Worm (Caenorhabditis elegans) whole organism, L4 larva: ENCODE measurements around the gene T13A10.64.

ENCODE experiments used
- F37D6.2 ChIP-seq: sonication (generic microtip); optimal IDR thresholded peaks from 2 replicates; lab custom pipeline; 2016; ENCODE audit warnings: mild to moderate bottlenecking, missing genetic modification characterization, missing compliant biosample characterization
- F44E2.7 ChIP-seq: fragments of 200-800 bp; sonication (Bioruptor generic); IDR thresholded peaks from 2 replicates; pipeline ENCODE4 v2.1.2; 2022; ENCODE audit warnings: missing genetic modification characterization, missing compliant biosample characterization
- T20F7.1 ChIP-seq: fragments of 200-800 bp; sonication (Bioruptor generic); optimal IDR thresholded peaks from 2 replicates; lab custom pipeline; 2018; ENCODE audit warnings: mild to moderate bottlenecking, missing genetic modification characterization, missing compliant biosample characterization
- Y105C5A.15 ChIP-seq: fragments of 200-800 bp; sonication (Bioruptor generic); IDR thresholded peaks from 2 replicates; pipeline ENCODE4 v1.3.6; 2022; ENCODE audit warnings: missing genetic modification characterization, missing compliant biosample characterization
- Y5F2A.4 ChIP-seq: fragments of 200-800 bp; sonication (Bioruptor generic); optimal IDR thresholded peaks from 2 replicates; lab custom pipeline; 2018; ENCODE audit warnings: mild to moderate bottlenecking, missing genetic modification characterization, missing compliant biosample characterization
- ZK337.2 ChIP-seq: fragments of 200-800 bp; sonication (Bioruptor generic); IDR thresholded peaks from 2 replicates; pipeline ENCODE4 v1.3.6; 2022; ENCODE audit warnings: missing genetic modification reagents, missing genetic modification characterization, missing compliant biosample characterization
- ZK546.5 ChIP-seq, 2 experiments: sonication (generic microtip); optimal IDR thresholded peaks; 2 replicates each; lab custom pipeline; 2017; ENCODE audit warnings: missing biosample characterization in 2 of 2, missing genetic modification characterization in 2 of 2
- arid-1 ChIP-seq: fragments of 200-800 bp; sonication (Bioruptor generic); conservative IDR thresholded peaks from 2 replicates; pipeline ENCODE4 v1.3.6; 2022; ENCODE audit warnings: missing genetic modification reagents, missing genetic modification characterization, missing compliant biosample characterization
- attf-4 ChIP-seq: sonication (generic microtip); optimal IDR thresholded peaks from 3 replicates; lab custom pipeline; 2017; ENCODE audit warnings: missing biosample characterization, missing genetic modification characterization
- ceh-28 ChIP-seq: fragments of 150-350 bp; optimal IDR thresholded peaks from 2 replicates; lab custom pipeline; 2014; ENCODE audit warnings: missing biosample characterization, missing genetic modification reagents, missing genetic modification characterization
- ceh-44 ChIP-seq: fragments of 200-800 bp; sonication (Bioruptor generic); IDR thresholded peaks from 2 replicates; pipeline ENCODE4 v1.3.6; 2022; ENCODE audit warnings: missing genetic modification reagents, missing genetic modification characterization, missing compliant biosample characterization
- ceh-62 ChIP-seq: sonication (generic microtip); optimal IDR thresholded peaks from 2 replicates; lab custom pipeline; 2017; ENCODE audit warnings: missing biosample characterization, missing genetic modification characterization
- ctbp-1 ChIP-seq: fragments of 200-800 bp; sonication (Bioruptor generic); IDR thresholded peaks from 2 replicates; pipeline ENCODE4 v1.3.6; 2022; ENCODE audit warnings: missing genetic modification reagents, missing genetic modification characterization, missing compliant biosample characterization
- daf-8 ChIP-seq: fragments of 200-800 bp; sonication (Bioruptor generic); IDR thresholded peaks from 2 replicates; pipeline ENCODE4 v1.3.6; 2022; ENCODE audit warnings: missing genetic modification characterization, missing compliant biosample characterization
- dmd-6 ChIP-seq: fragments of 200-800 bp; sonication (Bioruptor generic); IDR thresholded peaks from 2 replicates; pipeline ENCODE4 v1.3.6; 2022; ENCODE audit warnings: missing genetic modification reagents, missing genetic modification characterization, missing compliant biosample characterization
- dmd-8 ChIP-seq: fragments of 200-800 bp; sonication (Bioruptor generic); IDR thresholded peaks from 2 replicates; pipeline ENCODE4 v1.3.6; 2022; ENCODE audit warnings: missing genetic modification characterization, missing compliant biosample characterization
- duxl-1 ChIP-seq: sonication (generic microtip); optimal IDR thresholded peaks from 2 replicates; lab custom pipeline; 2016; ENCODE audit warnings: mild to moderate bottlenecking, missing genetic modification characterization, moderate library complexity, missing compliant biosample characterization; ENCODE audit not compliant: poor library complexity
- dve-1 ChIP-seq: sonication (generic microtip); optimal IDR thresholded peaks from 2 replicates; lab custom pipeline; 2017; ENCODE audit warnings: antibody characterized with exemption, mild to moderate bottlenecking, missing genetic modification characterization, missing compliant biosample characterization; ENCODE audit not compliant: insufficient read depth
- egl-27 ChIP-seq: sonication (generic microtip); optimal IDR thresholded peaks from 3 replicates; lab custom pipeline; 2017; ENCODE audit warnings: missing biosample characterization, missing genetic modification reagents, missing genetic modification characterization
- fos-1 ChIP-seq: fragments of 150-350 bp; optimal IDR thresholded peaks from 2 replicates; lab custom pipeline; 2014; ENCODE audit warnings: missing biosample characterization, missing genetic modification characterization
- gei-8 ChIP-seq: fragments of 200-800 bp; sonication (Bioruptor generic); optimal IDR thresholded peaks from 2 replicates; lab custom pipeline; 2018; ENCODE audit warnings: mild to moderate bottlenecking, missing genetic modification characterization, missing compliant biosample characterization
- hlh-30 ChIP-seq: sonication (generic microtip); optimal IDR thresholded peaks from 2 replicates; lab custom pipeline; 2017; ENCODE audit warnings: antibody characterized with exemption, mild to moderate bottlenecking, missing genetic modification characterization, missing compliant biosample characterization; ENCODE audit not compliant: insufficient read depth
- hmg-1.1 ChIP-seq: fragments of 200-800 bp; sonication (Bioruptor generic); IDR thresholded peaks from 2 replicates; pipeline ENCODE4 v1.3.6; 2022; ENCODE audit warnings: missing genetic modification reagents, missing genetic modification characterization, missing compliant biosample characterization
- jun-1 ChIP-seq: fragments of 150-350 bp; optimal IDR thresholded peaks from 2 replicates; lab custom pipeline; 2014; ENCODE audit warnings: missing biosample characterization, missing genetic modification reagents, missing genetic modification characterization
- lin-29 ChIP-seq: fragments of 200-800 bp; sonication (Bioruptor generic); IDR thresholded peaks from 2 replicates; pipeline ENCODE4 v1.3.6; 2022; ENCODE audit warnings: missing genetic modification reagents, missing genetic modification characterization, missing compliant biosample characterization
- lin-38 ChIP-seq: fragments of 200-800 bp; sonication (Bioruptor generic); IDR thresholded peaks from 2 replicates; pipeline ENCODE4 v1.3.6; 2022; ENCODE audit warnings: missing genetic modification reagents, missing genetic modification characterization, missing compliant biosample characterization
- lin-39 ChIP-seq: fragments of 150-350 bp; optimal IDR thresholded peaks from 2 replicates; lab custom pipeline; 2014; ENCODE audit warnings: missing biosample characterization, missing genetic modification reagents, missing genetic modification characterization
- lir-3 ChIP-seq: sonication (generic microtip); optimal IDR thresholded peaks from 2 replicates; lab custom pipeline; 2016; ENCODE audit warnings: mild to moderate bottlenecking, missing genetic modification characterization, missing compliant biosample characterization
- madf-9 ChIP-seq: fragments of 200-800 bp; sonication (Bioruptor generic); conservative IDR thresholded peaks from 2 replicates; pipeline ENCODE4 v1.3.6; 2022; ENCODE audit warnings: missing genetic modification reagents, missing genetic modification characterization, missing compliant biosample characterization
- mxl-2 ChIP-seq: fragments of 200-800 bp; sonication (Bioruptor generic); conservative IDR thresholded peaks from 2 replicates; pipeline ENCODE4 v1.3.6; 2022; ENCODE audit warnings: missing genetic modification reagents, missing genetic modification characterization, missing compliant biosample characterization
- mxl-3 ChIP-seq: fragments of 200-800 bp; sonication (Bioruptor generic); optimal IDR thresholded peaks from 2 replicates; lab custom pipeline; 2018; ENCODE audit warnings: mild to moderate bottlenecking, missing genetic modification characterization, missing compliant biosample characterization
- nhr-11 ChIP-seq: fragments of 150-350 bp; optimal IDR thresholded peaks from 2 replicates; lab custom pipeline; 2014; ENCODE audit warnings: missing biosample characterization, missing genetic modification characterization
- nhr-6 ChIP-seq: fragments of 150-350 bp; optimal IDR thresholded peaks from 2 replicates; lab custom pipeline; 2014; ENCODE audit warnings: missing biosample characterization, missing genetic modification characterization
- php-3 ChIP-seq: fragments of 200-800 bp; sonication (Bioruptor generic); IDR thresholded peaks from 2 replicates; pipeline ENCODE4 v1.3.6; 2022; ENCODE audit warnings: missing genetic modification reagents, missing genetic modification characterization, missing compliant biosample characterization
- pqm-1 ChIP-seq: sonication (generic microtip); optimal IDR thresholded peaks from 2 replicates; lab custom pipeline; 2017; ENCODE audit warnings: missing biosample characterization, missing genetic modification characterization
- rbr-2 ChIP-seq: sonication (generic microtip); optimal IDR thresholded peaks from 2 replicates; lab custom pipeline; 2016; ENCODE audit warnings: missing genotype, missing genetic modification characterization, missing compliant biosample characterization
- snpc-1.2 ChIP-seq: fragments of 200-800 bp; sonication (Bioruptor generic); IDR thresholded peaks from 2 replicates; pipeline ENCODE4 v1.3.6; 2022; ENCODE audit warnings: missing genetic modification reagents, missing genetic modification characterization, missing compliant biosample characterization
- unc-62 ChIP-seq, 3 experiments: fragments of 150-350 bp in 1 of 3; sonication (generic microtip); optimal IDR thresholded peaks in 2 of 3; peaks in 1 of 3; 1 replicate in 1 of 3; 2 replicates in 2 of 3; lab custom pipeline; 2014 to 2017; ENCODE audit warnings: missing biosample characterization in 3 of 3, missing genetic modification characterization in 3 of 3, missing genetic modification reagents in 3 of 3, missing genotype in 1 of 3
- vab-7 ChIP-seq: fragments of 200-800 bp; sonication (Bioruptor generic); IDR thresholded peaks from 2 replicates; pipeline ENCODE4 v1.3.6; 2022; ENCODE audit warnings: missing genetic modification reagents, missing genetic modification characterization, missing compliant biosample characterization
- zag-1 ChIP-seq: fragments of 150-350 bp; optimal IDR thresholded peaks from 2 replicates; lab custom pipeline; 2014; ENCODE audit warnings: missing biosample characterization, missing genetic modification characterization
- zfp-2 ChIP-seq: sonication (generic microtip); optimal IDR thresholded peaks from 2 replicates; lab custom pipeline; 2016; ENCODE audit warnings: mild to moderate bottlenecking, missing genetic modification characterization, missing compliant biosample characterization

The T13A10.64 gene

DNA sequence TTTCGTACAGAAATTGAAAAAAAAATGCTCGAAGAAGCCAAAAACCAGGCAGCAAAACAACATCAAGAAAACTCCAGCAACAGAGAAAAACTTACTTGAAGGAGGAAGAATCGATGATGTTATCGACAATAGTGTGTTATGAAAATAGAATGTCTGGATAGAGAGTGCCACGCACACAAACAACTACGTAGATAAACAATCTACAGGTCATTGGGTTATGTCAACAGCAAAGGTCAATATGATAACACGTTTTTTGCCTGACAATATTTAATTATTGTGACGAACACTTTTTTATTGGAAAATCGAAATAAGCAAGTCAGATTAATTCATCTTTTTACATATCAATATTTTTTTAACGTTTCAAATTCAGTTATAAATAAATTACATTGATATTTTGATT lies 24.7 kb downstream of the T13A10.64 start, which contains the start of gene sams-5:
Gene sams-5, minus strand, starts transcription at position 131 of the 400 bp plus-strand sequence.
- TF ChIP-seq duxl-1 (tag; lab: Kevin White, UChicago) (no peak), ceh-28 (no peak), lir-3 (no peak), nhr-6 (tag; lab: Kevin White, UChicago) (no peak), ctbp-1 (no peak), Y5F2A.4 (GFP tag; lab: Kevin White, UChicago) (no peak), madf-9 (GFP tag; lab: Robert Waterston, UW) (no peak), lin-39 (no peak), arid-1 (GFP tag; lab: Robert Waterston, UW) (no peak), vab-7 (no peak), zfp-2 (tag; lab: Kevin White, UChicago) (no peak), rbr-2 (tag; lab: Kevin White, UChicago) (no peak), fos-1 (tag; lab: Kevin White, UChicago) (no peak), zag-1 (no peak)

ce11 chrIV:6282143-6282542 lies 27.4 kb downstream of the T13A10.64 start, which contains the start of gene srv-32:
srv-32 (minus strand) TSS chrIV:6282243.
- TF ChIP-seq F44E2.7 (no peak), mxl-3 (GFP tag; lab: Kevin White, UChicago) (no peak), lin-29 (no peak), mxl-2 (GFP tag; lab: Robert Waterston, UW) (no peak), F37D6.2 (tag; lab: Kevin White, UChicago) (no peak), Y105C5A.15 (GFP tag; lab: Robert Waterston, UW) (no peak), dmd-6 (GFP tag; lab: Robert Waterston, UW) (no peak), hlh-30 (no peak), dve-1 (tag; lab: Kevin White, UChicago) (no peak), T20F7.1 (GFP tag; lab: Kevin White, UChicago) (no peak), php-3 (GFP tag; lab: Robert Waterston, UW) (no peak), pqm-1 (tag; lab: Kevin White, UChicago) (no peak), attf-4 (no peak), egl-27 (tag; lab: Kevin White, UChicago) (no peak), ZK337.2 (GFP tag; lab: Robert Waterston, UW) (no peak), ZK546.5 (tag; optimal IDR thresholded peaks at IDR 0.05; lab: Kevin White, UChicago) (no peak), gei-8 (no peak)

DNA sequence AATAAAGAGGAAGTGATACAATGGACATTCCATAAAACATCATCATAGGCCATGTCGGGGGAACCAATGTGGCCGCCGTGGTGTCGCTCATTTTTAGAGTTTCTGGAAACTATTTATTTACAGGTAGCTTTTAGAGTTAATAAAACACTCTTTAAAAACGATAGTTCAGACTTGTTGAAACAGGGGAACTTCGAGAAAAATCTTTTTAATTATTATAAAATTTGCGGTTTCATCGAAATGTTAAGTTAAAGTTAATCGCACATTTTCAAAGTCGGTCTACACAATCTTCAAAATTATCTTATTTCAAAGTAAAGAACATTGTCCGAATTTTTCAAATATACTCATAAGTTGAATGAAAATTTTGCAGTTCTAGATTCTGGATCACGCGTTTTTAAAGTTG lies 29.5 kb downstream of the T13A10.64 start, which contains the start of gene ops-1:
Gene ops-1, minus strand, starts transcription at position 101 of the 400 bp plus-strand sequence.
- no peak for TF ChIP-seq ceh-44 (GFP tag; lab: Robert Waterston, UW)
- TF ChIP-seq, all 104 proteins: peak for 0

DNA sequence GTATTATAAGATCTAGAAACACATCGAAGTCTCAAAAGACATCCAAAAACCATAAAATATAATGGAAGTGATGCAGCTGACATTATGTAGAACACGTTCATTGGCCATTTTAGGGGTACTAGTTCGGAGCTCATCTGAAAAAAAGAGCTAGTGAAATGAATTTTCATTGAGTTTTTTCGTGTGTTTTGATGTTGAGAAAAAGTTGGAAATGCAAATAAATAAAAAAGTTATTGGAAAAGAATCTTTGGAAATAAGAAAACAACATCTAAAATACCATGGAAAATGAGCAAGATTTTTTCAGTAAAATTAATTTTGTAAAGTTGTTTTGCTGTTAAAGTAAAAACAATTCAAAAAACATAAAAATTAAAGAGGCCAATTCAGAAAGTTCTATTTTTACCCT lies 36.0 kb downstream of the T13A10.64 start, which contains the start of gene srv-24:
Gene srv-24, minus strand, starts transcription at position 101 of the 400 bp plus-strand sequence.
- TF ChIP-seq jun-1 (tag; lab: Kevin White, UChicago) (no peak), nhr-11 (tag; lab: Kevin White, UChicago) (no peak), hmg-1.1 (GFP tag; lab: Robert Waterston, UW) (no peak)

- TF ChIP-seq zfp-2 (tag; lab: Kevin White, UChicago) (no peak), unc-62 (GFP tag; optimal IDR thresholded peaks at IDR 0.05 in 1 of 2; lab: Kevin White, UChicago) (peak in 1 of 2 experiments; percentile 66), unc-62 (tag; optimal IDR thresholded peaks at IDR 0.05; lab: Kevin White, UChicago) (no peak), snpc-1.2 (GFP tag; lab: Robert Waterston, UW) (0 out of 2 replicates have a peak, but pooled peaks have one; percentile 27), ceh-62 (tag; lab: Kevin White, UChicago) (no peak), daf-8 (no peak), dmd-8 (no peak), dve-1 (tag; lab: Kevin White, UChicago) (peak; percentile 4), lin-38 (no peak)
These were observed 39.3 kb downstream of the T13A10.64 start, which contains the start of gene hil-2 for ce11 chrIV:6294081-6294480. hil-2 (plus strand) TSS chrIV:6294240.
